Worm (Caenorhabditis elegans) whole organism, L3 larva: ENCODE measurements around the gene Y7A5A.6.

ENCODE experiments used
- R02D3.7 ChIP-seq: fragments of 150-350 bp; optimal IDR thresholded peaks from 2 replicates; lab custom pipeline; 2014; ENCODE audit warnings: missing biosample characterization, missing genetic modification characterization
- aly-2 ChIP-seq: fragments of 150-350 bp; optimal IDR thresholded peaks from 2 replicates; lab custom pipeline; 2014; ENCODE audit warnings: missing biosample characterization, missing genetic modification characterization
- ama-1 ChIP-seq: fragments of 150-350 bp; optimal IDR thresholded peaks from 2 replicates; lab custom pipeline; 2018
- ceh-16 ChIP-seq: sonication (generic microtip); optimal IDR thresholded peaks from 2 replicates; lab custom pipeline; 2017; ENCODE audit warnings: missing biosample characterization, missing genetic modification characterization
- ceh-82 ChIP-seq: fragments of 150-350 bp; optimal IDR thresholded peaks from 2 replicates; lab custom pipeline; 2014; ENCODE audit warnings: missing biosample characterization, missing genetic modification characterization
- ceh-9 ChIP-seq: sonication (generic microtip); optimal IDR thresholded peaks from 2 replicates; lab custom pipeline; 2018; ENCODE audit warnings: missing biosample characterization, missing genetic modification characterization
- daf-12 ChIP-seq: fragments of 150-350 bp; optimal IDR thresholded peaks from 2 replicates; lab custom pipeline; 2014; ENCODE audit warnings: missing biosample characterization, missing genetic modification reagents, missing genetic modification characterization
- egl-5 ChIP-seq: fragments of 150-350 bp; optimal IDR thresholded peaks from 2 replicates; lab custom pipeline; 2017; ENCODE audit warnings: missing biosample characterization, missing genetic modification reagents, missing genetic modification characterization, inconsistent platforms
- elt-1 ChIP-seq: fragments of 150-350 bp; optimal IDR thresholded peaks from 2 replicates; lab custom pipeline; 2014; ENCODE audit warnings: missing biosample characterization, missing genetic modification characterization
- elt-2 ChIP-seq: sonication (generic microtip); optimal IDR thresholded peaks from 2 replicates; lab custom pipeline; 2016; ENCODE audit warnings: missing genetic modification reagents, mild to moderate bottlenecking, missing genetic modification characterization, missing compliant biosample characterization
- elt-3 ChIP-seq, 3 experiments: fragments of 150-350 bp in 1 of 3; sonication (generic microtip) in 2 of 3; optimal IDR thresholded peaks; 2 replicates in 2 of 3; 4 replicates in 1 of 3; lab custom pipeline; 2014 to 2017; ENCODE audit warnings: missing biosample characterization in 3 of 3, missing genetic modification characterization in 3 of 3
- eor-1 ChIP-seq, 2 experiments: fragments of 150-350 bp; optimal IDR thresholded peaks; 2 replicates each; lab custom pipeline; 2014 to 2018; ENCODE audit warnings: missing biosample characterization in 2 of 2, missing genetic modification characterization in 2 of 2
- fkh-10 ChIP-seq: sonication (generic microtip); optimal IDR thresholded peaks from 2 replicates; lab custom pipeline; 2017; ENCODE audit warnings: missing biosample characterization, missing genetic modification reagents, missing genetic modification characterization
- fkh-2 ChIP-seq: fragments of 150-350 bp; optimal IDR thresholded peaks from 2 replicates; lab custom pipeline; 2014; ENCODE audit warnings: missing biosample characterization, missing genetic modification reagents, missing genetic modification characterization
- fos-1 ChIP-seq: fragments of 150-350 bp; optimal IDR thresholded peaks from 2 replicates; lab custom pipeline; 2014; ENCODE audit warnings: missing biosample characterization, missing genetic modification characterization
- hmg-11 ChIP-seq: sonication (generic microtip); optimal IDR thresholded peaks from 2 replicates; lab custom pipeline; 2016; ENCODE audit warnings: missing genetic modification characterization, missing compliant biosample characterization
- jun-1 ChIP-seq: fragments of 150-350 bp; optimal IDR thresholded peaks from 2 replicates; lab custom pipeline; 2014; ENCODE audit warnings: missing biosample characterization, missing genetic modification reagents, missing genetic modification characterization
- lin-15B ChIP-seq: fragments of 150-350 bp; optimal IDR thresholded peaks from 2 replicates; lab custom pipeline; 2014; ENCODE audit warnings: missing biosample characterization, missing genetic modification characterization
- lin-39 ChIP-seq: fragments of 150-350 bp; optimal IDR thresholded peaks from 2 replicates; lab custom pipeline; 2018; ENCODE audit warnings: missing biosample characterization, missing genetic modification reagents, missing genetic modification characterization
- lsy-12 ChIP-seq: sonication (generic microtip); optimal IDR thresholded peaks from 2 replicates; lab custom pipeline; 2016; ENCODE audit warnings: mild to moderate bottlenecking, missing genetic modification characterization, missing compliant biosample characterization
- mdl-1 ChIP-seq: fragments of 150-350 bp; optimal IDR thresholded peaks from 2 replicates; lab custom pipeline; 2014; ENCODE audit warnings: missing biosample characterization, missing genetic modification characterization
- nfya-1 ChIP-seq: sonication (generic microtip); optimal IDR thresholded peaks from 2 replicates; lab custom pipeline; 2017; ENCODE audit warnings: missing genetic modification characterization, mild to moderate bottlenecking, missing compliant biosample characterization, antibody characterized with exemption, moderate library complexity; ENCODE audit not compliant: insufficient read depth
- nhr-11 ChIP-seq: fragments of 150-350 bp; optimal IDR thresholded peaks from 2 replicates; lab custom pipeline; 2014; ENCODE audit warnings: missing biosample characterization, missing genetic modification characterization
- nhr-12 ChIP-seq: fragments of 150-350 bp; optimal IDR thresholded peaks from 2 replicates; lab custom pipeline; 2014; ENCODE audit warnings: missing biosample characterization, missing genetic modification characterization
- nhr-23 ChIP-seq: fragments of 150-350 bp; optimal IDR thresholded peaks from 2 replicates; lab custom pipeline; 2014; ENCODE audit warnings: missing biosample characterization, missing genetic modification reagents, missing genetic modification characterization
- nhr-237 ChIP-seq: fragments of 150-350 bp; optimal IDR thresholded peaks from 2 replicates; lab custom pipeline; 2014; ENCODE audit warnings: missing biosample characterization, missing genetic modification characterization
- nhr-25 ChIP-seq: sonication (generic microtip); optimal IDR thresholded peaks from 2 replicates; lab custom pipeline; 2017; ENCODE audit warnings: missing biosample characterization, missing genetic modification characterization
- nhr-28 ChIP-seq: fragments of 150-350 bp; optimal IDR thresholded peaks from 2 replicates; lab custom pipeline; 2014; ENCODE audit warnings: missing biosample characterization, missing genetic modification characterization
- nhr-43 ChIP-seq: sonication (generic microtip); optimal IDR thresholded peaks from 2 replicates; lab custom pipeline; 2016; ENCODE audit warnings: mild to moderate bottlenecking, missing genetic modification characterization, missing compliant biosample characterization; ENCODE audit not compliant: poor library complexity, severe bottlenecking
- nhr-67 ChIP-seq: fragments of 150-350 bp; optimal IDR thresholded peaks from 2 replicates; lab custom pipeline; 2014; ENCODE audit warnings: missing biosample characterization, missing genetic modification characterization
- nhr-76 ChIP-seq: fragments of 150-350 bp; sonication (generic microtip); optimal IDR thresholded peaks from 5 replicates; lab custom pipeline; 2014; ENCODE audit warnings: missing biosample characterization, missing genetic modification characterization
- nhr-77 ChIP-seq: fragments of 150-350 bp; optimal IDR thresholded peaks from 2 replicates; lab custom pipeline; 2014; ENCODE audit warnings: missing biosample characterization, missing genetic modification characterization
- pha-4 ChIP-seq: fragments of 150-350 bp; optimal IDR thresholded peaks from 2 replicates; lab custom pipeline; 2014; ENCODE audit warnings: missing biosample characterization, missing genetic modification reagents, missing genetic modification characterization
- pqm-1 ChIP-seq: fragments of 150-350 bp; optimal IDR thresholded peaks from 2 replicates; lab custom pipeline; 2017; ENCODE audit warnings: missing biosample characterization, missing genetic modification characterization, inconsistent platforms
- sea-2 ChIP-seq: fragments of 150-350 bp; sonication (generic microtip); optimal IDR thresholded peaks from 4 replicates; lab custom pipeline; 2014; ENCODE audit warnings: missing biosample characterization, missing genetic modification reagents, missing genetic modification characterization
- snpc-4 ChIP-seq: fragments of 150-350 bp; optimal IDR thresholded peaks from 2 replicates; lab custom pipeline; 2014; ENCODE audit warnings: missing biosample characterization, missing genetic modification characterization
- tbx-2 ChIP-seq: sonication (generic microtip); optimal IDR thresholded peaks from 2 replicates; lab custom pipeline; 2016; ENCODE audit warnings: mild to moderate bottlenecking, missing genetic modification characterization, missing compliant biosample characterization
- ztf-11 ChIP-seq: fragments of 150-350 bp; optimal IDR thresholded peaks from 2 replicates; lab custom pipeline; 2014; ENCODE audit warnings: missing biosample characterization, missing genetic modification characterization
- ztf-4 ChIP-seq: fragments of 150-350 bp; optimal IDR thresholded peaks from 2 replicates; lab custom pipeline; 2014; ENCODE audit warnings: missing biosample characterization, missing genetic modification characterization

Y7A5A.6 gene

ce11 chrX:15841086-15841622 is 41.7 kb upstream of the Y7A5A.6 start, which contains the start of gene serp-1.1 (continued):
- TF ChIP-seq nhr-43 (tag; lab: Kevin White, UChicago) (peak; percentile 98), nhr-28 (tag; lab: Kevin White, UChicago) (peak; percentile 36), lin-39 (peak; percentile 100), nhr-23 (peak; percentile 100), nhr-76 (tag; lab: Kevin White, UChicago) (peak; percentile 78), lin-15B (tag; lab: Kevin White, UChicago) (peak; percentile 96), nfya-1 (tag; lab: Kevin White, UChicago) (peak; percentile 100), nhr-77 (tag; lab: Kevin White, UChicago) (peak; percentile 87), fos-1 (tag; lab: Kevin White, UChicago) (peak; percentile 94), hmg-11 (tag; lab: Kevin White, UChicago) (peak; percentile 99), nhr-25 (peak; percentile 100), ztf-11 (tag; lab: Kevin White, UChicago) (no peak), snpc-4 (tag; lab: Kevin White, UChicago) (peak; percentile 94), elt-1 (tag; lab: Kevin White, UChicago) (peak; percentile 87), daf-12 (tag; lab: Kevin White, UChicago) (peak; percentile 24), fkh-2 (peak; percentile 78), jun-1 (tag; lab: Kevin White, UChicago) (peak; percentile 98), nhr-67 (no peak), nhr-12 (no peak), nhr-11 (tag; lab: Kevin White, UChicago) (peak; percentile 86), ceh-82 (tag; lab: Kevin White, UChicago) (peak; percentile 94), ama-1 (lab: Kevin White, UChicago) (peak; percentile 77), egl-5 (tag; lab: Kevin White, UChicago) (no peak), lsy-12 (tag; lab: Kevin White, UChicago) (peak; percentile 99), pha-4 (tag; lab: Kevin White, UChicago) (peak; percentile 99), fkh-10 (GFP tag; lab: Kevin White, UChicago) (peak; percentile 94), elt-2 (peak; percentile 98)
- TF ChIP-seq, all 47 proteins: peak for 37

ce11 chrX:15838496-15838948 is 39.0 kb upstream of the Y7A5A.6 start, which contains the start of gene acox-1.6:
Gene acox-1.6, minus strand, starts transcription at chrX:15838546.
- no peak for TF ChIP-seq jun-1 (tag; lab: Kevin White, UChicago)
- TF ChIP-seq pqm-1 (tag; lab: Kevin White, UChicago): peak; percentile 85
- no peak for TF ChIP-seq aly-2
- TF ChIP-seq elt-2: peak; percentile 70
- TF ChIP-seq pha-4 (tag; lab: Kevin White, UChicago): peak; percentile 42
- TF ChIP-seq nfya-1 (tag; lab: Kevin White, UChicago): no peak
- no peak for TF ChIP-seq tbx-2 (tag; lab: Kevin White, UChicago)

ce11 chrX:15831537-15831936 is 32.0 kb upstream of the Y7A5A.6 start:
- TF ChIP-seq ztf-4 (tag; lab: Kevin White, UChicago) (no peak), lin-39 (no peak), R02D3.7 (tag; lab: Kevin White, UChicago) (no peak), jun-1 (tag; lab: Kevin White, UChicago) (no peak), fos-1 (tag; lab: Kevin White, UChicago) (no peak), tbx-2 (tag; lab: Kevin White, UChicago) (no peak), ceh-9 (tag; lab: Kevin White, UChicago) (no peak), ceh-16 (tag; lab: Kevin White, UChicago) (no peak), aly-2 (no peak)

ce11 chrX:15828059-15828458 is 28.6 kb upstream of the Y7A5A.6 start, which contains the start of gene Y7A5A.20:
Gene Y7A5A.20, plus strand, starts transcription at chrX:15828359.
- no peak for TF ChIP-seq nhr-12
- TF ChIP-seq elt-3 (tag; optimal IDR thresholded peaks at IDR 0.05; lab: Kevin White, UChicago): no peak
- no peak for TF ChIP-seq mdl-1
- TF ChIP-seq nhr-76 (tag; lab: Kevin White, UChicago): no peak
- TF ChIP-seq nhr-237: no peak
- TF ChIP-seq ceh-9 (tag; lab: Kevin White, UChicago): no peak
- no peak for TF ChIP-seq lin-39
- no peak for TF ChIP-seq eor-1 (tag; optimal IDR thresholded peaks at IDR 0.05; lab: Kevin White, UChicago)
- no peak for TF ChIP-seq fkh-10 (GFP tag; lab: Kevin White, UChicago)
- TF ChIP-seq ceh-82 (tag; lab: Kevin White, UChicago): no peak
- TF ChIP-seq jun-1 (tag; lab: Kevin White, UChicago): no peak
- TF ChIP-seq ztf-11 (tag; lab: Kevin White, UChicago): no peak
- TF ChIP-seq aly-2: no peak
- TF ChIP-seq nhr-25: no peak
- TF ChIP-seq sea-2: no peak
- TF ChIP-seq elt-2: no peak
- TF ChIP-seq ama-1 (lab: Kevin White, UChicago): no peak
- no peak for TF ChIP-seq nhr-28 (tag; lab: Kevin White, UChicago)
- TF ChIP-seq lin-15B (tag; lab: Kevin White, UChicago): no peak
- TF ChIP-seq ztf-4 (tag; lab: Kevin White, UChicago): no peak
- TF ChIP-seq, all 47 proteins: peak for 0
